Fruit fly (Drosophila melanogaster): ENCODE results near the gene CG32152.

- TF ChIP-seq CTCF (optimal IDR thresholded peaks at IDR 0.05), result no peak
- TF ChIP-seq CG8478 (optimal IDR thresholded peaks at IDR 0.05), result no peak
These were observed 6.8 kb downstream of the CG32152 start for dm6 chr3L:16136819-16137553.
